Worm (Caenorhabditis elegans) whole organism, L4/young adult: ENCODE results near the gene F09F9.3.

ENCODE experiments used
- W03F9.2 ChIP-seq: fragments of 150-350 bp; optimal IDR thresholded peaks from 2 replicates; lab custom pipeline; 2014; ENCODE audit warnings: missing biosample characterization, missing genetic modification characterization
- dao-5 ChIP-seq: sonication (generic microtip); optimal IDR thresholded peaks from 2 replicates; lab custom pipeline; 2016; ENCODE audit warnings: missing genotype, missing genetic modification characterization, moderate library complexity, missing compliant biosample characterization
- him-1 ChIP-seq: sonication (generic microtip); optimal IDR thresholded peaks from 2 replicates; lab custom pipeline; 2016; ENCODE audit warnings: missing genotype, missing genetic modification reagents, missing genetic modification characterization, missing compliant biosample characterization

Gene F09F9.3

DNA sequence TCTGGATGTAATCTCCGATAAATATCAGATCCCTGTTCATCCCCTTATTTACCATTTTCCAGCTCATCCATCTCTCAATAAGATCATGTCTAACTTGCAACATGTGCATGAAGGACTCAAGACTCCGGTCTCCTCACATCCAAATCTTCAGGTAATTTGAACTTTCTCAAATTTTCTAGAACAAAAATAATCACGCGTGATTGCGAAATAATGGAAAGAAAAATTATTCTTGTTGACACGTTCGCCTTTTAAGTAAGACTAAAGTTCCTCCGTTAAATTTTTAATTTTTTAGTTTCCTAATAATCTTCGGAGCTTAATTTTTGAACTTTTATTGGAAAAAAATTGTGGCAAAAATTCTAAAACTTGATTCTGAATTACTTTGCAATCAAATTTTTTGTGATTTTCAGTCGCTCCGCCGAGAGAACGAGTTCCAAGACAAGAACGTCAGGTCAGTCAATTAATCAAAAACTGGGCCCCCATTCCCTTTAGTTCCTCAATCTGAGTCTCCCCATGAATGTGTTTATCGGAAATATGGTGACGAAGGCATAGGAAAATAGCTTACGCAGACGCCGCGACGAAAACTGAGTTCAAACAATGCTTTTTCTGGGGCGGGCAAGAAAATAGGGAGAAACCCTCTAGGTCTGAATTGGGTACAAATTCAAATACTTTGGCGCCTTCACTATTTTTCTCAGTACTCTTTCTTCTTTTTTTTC, 16.8 kb upstream of the F09F9.3 start:
- TF ChIP-seq W03F9.2 (tag; lab: Kevin White, UChicago) = no peak
- peak; percentile 29 for TF ChIP-seq him-1 (tag; lab: Kevin White, UChicago)

ce11 chrX:4136547-4137311, 15.9 kb upstream of the F09F9.3 start:
- TF ChIP-seq dao-5 (tag; lab: Kevin White, UChicago) (no peak), him-1 (tag; lab: Kevin White, UChicago) (no peak), W03F9.2 (tag; lab: Kevin White, UChicago) (no peak)

DNA sequence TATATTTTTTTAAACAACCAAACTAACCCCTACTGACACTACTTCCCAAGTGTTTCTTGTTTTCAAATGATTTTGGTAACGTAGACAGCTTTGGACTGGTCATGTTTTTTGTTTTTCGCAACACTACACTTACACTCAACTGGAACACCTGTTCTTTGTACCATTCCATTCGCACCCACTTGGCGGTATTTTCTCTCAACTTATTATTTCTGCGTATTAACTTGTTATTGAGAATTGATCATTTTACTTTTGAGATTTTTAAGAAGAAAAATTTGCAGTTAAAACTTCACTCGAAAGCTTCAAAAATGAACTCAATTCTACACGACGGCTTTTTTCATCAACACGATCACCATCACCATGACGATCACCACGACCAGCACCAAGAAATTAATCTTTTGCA, 14.0 kb upstream of the F09F9.3 start, which contains the start of gene ZK470.2:
TSS of gene ZK470.2 (plus strand) at position 301 of the 400 bp plus-strand sequence.
- TF ChIP-seq him-1 (tag; lab: Kevin White, UChicago) = no peak
- TF ChIP-seq dao-5 (tag; lab: Kevin White, UChicago) = no peak
- TF ChIP-seq W03F9.2 (tag; lab: Kevin White, UChicago) = no peak

ce11 chrX:4133378-4133777, 12.5 kb upstream of the F09F9.3 start:
- TF ChIP-seq W03F9.2 (tag; lab: Kevin White, UChicago) (no peak), him-1 (tag; lab: Kevin White, UChicago) (no peak), dao-5 (tag; lab: Kevin White, UChicago) (no peak)

- TF ChIP-seq him-1 (tag; lab: Kevin White, UChicago) (no peak), W03F9.2 (tag; lab: Kevin White, UChicago) (no peak), dao-5 (tag; lab: Kevin White, UChicago) (no peak)
Measured at ce11 chrX:4132243-4132642, 11.4 kb upstream of the F09F9.3 start.

DNA sequence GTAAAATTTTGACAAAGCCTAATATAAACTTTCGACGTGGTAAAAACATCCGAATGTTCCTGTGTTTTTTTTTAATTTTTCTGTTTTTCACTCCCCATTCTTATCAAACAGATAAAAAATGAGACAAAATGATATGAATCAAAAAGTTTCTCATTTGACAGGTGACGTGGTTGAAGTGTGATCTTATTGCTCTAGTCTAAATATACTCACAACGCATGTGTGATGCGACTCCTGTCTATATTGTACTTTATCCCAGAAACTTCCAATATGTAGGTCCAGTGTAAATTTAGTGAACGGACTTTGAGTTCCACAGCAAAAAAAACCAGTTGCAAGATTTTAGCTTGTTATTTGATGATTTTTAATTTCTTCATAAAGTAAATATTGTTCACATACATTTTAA, 10.5 kb upstream of the F09F9.3 start:
- TF ChIP-seq him-1 (tag; lab: Kevin White, UChicago) = no peak
- no peak for TF ChIP-seq W03F9.2 (tag; lab: Kevin White, UChicago)
- TF ChIP-seq dao-5 (tag; lab: Kevin White, UChicago) = no peak

ce11 chrX:4128684-4129083, 7.8 kb upstream of the F09F9.3 start:
- TF ChIP-seq dao-5 (tag; lab: Kevin White, UChicago) (no peak), W03F9.2 (tag; lab: Kevin White, UChicago) (no peak), him-1 (tag; lab: Kevin White, UChicago) (no peak)

DNA sequence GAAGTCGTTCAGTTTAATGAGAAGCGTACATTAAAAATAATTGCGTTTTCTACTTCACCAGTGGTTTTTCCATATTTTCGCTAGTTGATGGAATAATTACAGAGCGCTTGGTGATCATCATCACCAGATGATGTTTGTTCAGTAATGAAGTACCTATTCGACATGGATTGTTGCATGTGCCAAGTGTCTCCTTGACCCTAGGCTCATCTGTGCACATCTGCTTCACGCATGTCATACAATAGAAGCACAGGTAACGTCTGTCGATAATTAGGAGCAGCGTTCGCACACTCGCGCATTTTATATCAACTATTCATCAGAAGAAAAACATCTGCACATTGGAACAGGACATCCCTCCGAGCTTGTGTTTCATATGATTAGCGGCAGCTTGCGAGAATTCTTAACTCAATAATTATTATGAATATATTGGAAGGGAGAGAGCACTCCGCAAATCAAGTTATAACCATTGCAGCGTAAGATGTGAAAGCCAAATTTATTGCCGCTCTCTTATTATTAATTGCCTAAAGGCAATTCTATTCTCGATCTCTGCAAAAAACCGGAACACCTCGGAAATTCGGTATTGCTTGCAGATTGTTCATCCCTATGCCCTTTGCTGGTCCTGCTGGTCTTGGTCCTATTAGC, 4.4 kb upstream of the F09F9.3 start:
- TF ChIP-seq W03F9.2 (tag; lab: Kevin White, UChicago) (no peak), dao-5 (tag; lab: Kevin White, UChicago) (no peak), him-1 (tag; lab: Kevin White, UChicago) (no peak)

DNA sequence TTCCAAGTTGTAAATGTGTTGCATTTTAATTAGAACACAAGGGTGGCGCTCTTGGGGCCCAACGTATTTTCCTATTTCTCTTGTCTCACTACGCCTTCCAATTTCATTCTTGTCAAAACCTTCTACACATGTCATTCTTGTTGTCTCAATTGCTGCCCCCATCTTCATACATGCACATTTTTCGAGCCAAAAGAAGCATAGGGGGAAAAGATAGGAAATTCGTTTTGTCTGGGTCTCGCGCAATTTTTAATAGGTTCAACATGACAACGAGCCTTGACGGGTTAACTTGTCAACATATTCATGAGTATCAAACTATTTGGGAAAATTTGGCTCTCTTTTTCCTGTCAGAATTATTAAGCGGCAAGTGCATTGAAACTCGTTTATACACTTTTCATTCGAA, 2.5 kb upstream of the F09F9.3 start:
- TF ChIP-seq dao-5 (tag; lab: Kevin White, UChicago) = no peak
- no peak for TF ChIP-seq W03F9.2 (tag; lab: Kevin White, UChicago)
- no peak for TF ChIP-seq him-1 (tag; lab: Kevin White, UChicago)

ce11 chrX:4117626-4118025, 3.2 kb downstream of the F09F9.3 start, which contains the start of gene F09F9.5:
Gene F09F9.5, plus strand, starts transcription at chrX:4117926.
- TF ChIP-seq W03F9.2 (tag; lab: Kevin White, UChicago) (no peak), him-1 (tag; lab: Kevin White, UChicago) (no peak), dao-5 (tag; lab: Kevin White, UChicago) (no peak)

DNA sequence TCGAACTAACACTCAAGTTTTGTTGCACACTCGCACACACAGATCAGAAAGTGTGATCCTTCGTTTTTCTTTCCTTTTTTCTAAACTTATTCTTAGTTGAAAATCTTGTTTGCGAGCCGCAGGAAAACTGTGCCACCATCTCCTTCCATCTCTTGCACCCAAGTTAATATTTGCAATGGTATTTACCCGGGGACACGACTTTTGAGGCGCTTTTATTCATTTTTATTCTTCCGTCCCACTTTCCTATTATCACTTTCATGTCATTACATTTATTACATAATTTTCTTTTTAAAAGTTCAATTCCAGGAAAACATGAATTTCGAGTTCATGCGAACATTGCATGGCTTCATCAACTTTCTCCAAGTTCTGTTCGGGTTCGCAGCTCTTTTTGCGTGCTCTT, 5.8 kb downstream of the F09F9.3 start, which contains the start of gene F09F9.1:
TSS of gene F09F9.1 (plus strand) at position 301 of the 400 bp plus-strand sequence.
- TF ChIP-seq him-1 (tag; lab: Kevin White, UChicago) = no peak

- no peak for TF ChIP-seq dao-5 (tag; lab: Kevin White, UChicago)
- no peak for TF ChIP-seq him-1 (tag; lab: Kevin White, UChicago)
Measured at ce11 chrX:4111416-4111815, 9.4 kb downstream of the F09F9.3 start, which contains the start of gene F09F9.2. Gene F09F9.2, minus strand, starts transcription at chrX:4111440.

DNA sequence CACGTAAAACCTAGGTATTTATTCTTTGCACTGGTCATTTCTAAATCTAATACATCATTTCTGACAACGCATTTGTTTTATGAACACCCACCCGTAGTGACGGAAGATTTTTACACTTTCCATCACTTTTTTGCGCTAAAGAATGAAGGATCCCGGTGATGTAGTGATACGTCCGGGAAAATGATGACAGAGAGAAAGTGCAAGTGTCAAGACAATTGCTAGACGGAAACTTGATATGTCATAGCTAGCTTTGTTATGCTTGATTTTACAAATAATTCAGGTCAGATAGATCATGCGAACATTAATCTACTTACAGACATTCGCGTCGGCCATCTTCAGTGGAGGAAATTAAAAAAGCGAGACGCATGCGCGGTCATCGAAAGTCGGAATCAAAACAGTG, 10.9 kb downstream of the F09F9.3 start:
- TF ChIP-seq dao-5 (tag; lab: Kevin White, UChicago) = no peak
- TF ChIP-seq W03F9.2 (tag; lab: Kevin White, UChicago) = no peak
- TF ChIP-seq him-1 (tag; lab: Kevin White, UChicago) = no peak
